Worm (Caenorhabditis elegans): Measurements from ENCODE around the gene nspc-19.
A peak's percentile ranks its signal among the peaks of the same experiment; 100 is the strongest.

nspc-19 gene

DNA sequence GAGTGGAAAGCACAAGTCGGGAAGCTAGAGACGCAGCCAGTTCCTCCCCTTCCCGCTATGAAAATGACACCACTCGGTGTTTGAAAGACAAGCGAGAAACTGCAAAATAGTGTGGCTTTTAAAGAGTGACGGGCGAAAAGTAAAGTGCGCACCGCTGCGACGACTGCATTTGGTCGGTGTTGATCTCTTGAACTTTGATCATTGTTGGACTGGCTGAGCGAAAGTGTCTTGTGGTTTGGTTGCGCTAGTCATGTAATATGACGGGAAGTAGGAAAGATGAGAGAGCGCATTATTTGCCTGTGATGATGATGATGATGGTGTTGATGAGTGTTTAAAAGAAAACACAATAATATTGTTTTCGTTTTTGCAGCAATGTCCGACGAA, 31.8 kb downstream of the nspc-19 start (continued):
- TF ChIP-seq atf-7 (tag; optimal IDR thresholded peaks at IDR 0.05): peak; percentile 92
- no peak for TF ChIP-seq B0261.1 (tag; optimal IDR thresholded peaks at IDR 0.05)
- no peak for TF ChIP-seq F57A8.1 (GFP tag; optimal IDR thresholded peaks at IDR 0.05)
- TF ChIP-seq Y53F4B.3 (GFP tag; IDR thresholded peaks at IDR 0.05): no peak
- peak; percentile 49 for TF ChIP-seq ZK185.1 (tag; optimal IDR thresholded peaks at IDR 0.05; ENCODE audit: poor library complexity, severe bottlenecking)
- TF ChIP-seq B0336.3 (GFP tag; IDR thresholded peaks at IDR 0.05): 0 out of 2 replicates have a peak, but pooled peaks have one; percentile 66
- no peak for TF ChIP-seq hsf-1 (GFP tag; IDR thresholded peaks at IDR 0.05)
- TF ChIP-seq ccch-3 (GFP tag; optimal IDR thresholded peaks at IDR 0.05): no peak
- TF ChIP-seq tbp1 (GFP tag; optimal IDR thresholded peaks at IDR 0.05): peak; percentile 55
- no peak for TF ChIP-seq fkh-3 (tag; optimal IDR thresholded peaks at IDR 0.05)
- TF ChIP-seq lin-26 (GFP tag; IDR thresholded peaks at IDR 0.05): peak; percentile 46; the same call in 1 of the 2 replicates
- peak; percentile 99 for TF ChIP-seq nhr-80 (tag; optimal IDR thresholded peaks at IDR 0.05)
- TF ChIP-seq attf-3 (GFP tag; conservative IDR thresholded peaks at IDR 0.05): no peak
- no peak for TF ChIP-seq nhr-27 (tag; optimal IDR thresholded peaks at IDR 0.05)
- no peak for TF ChIP-seq B0019.2 (GFP tag; conservative IDR thresholded peaks at IDR 0.05)
- TF ChIP-seq unc-62 (GFP tag; optimal IDR thresholded peaks at IDR 0.05): peak; percentile 70
- peak; percentile 27; the same call in 1 of the 2 replicates for TF ChIP-seq let-526 (GFP tag; IDR thresholded peaks at IDR 0.05)
- TF ChIP-seq F33H1.4 (GFP tag; IDR thresholded peaks at IDR 0.05): no peak
- TF ChIP-seq madf-3 (GFP tag; IDR thresholded peaks at IDR 0.05): no peak
- TF ChIP-seq F22D6.2 (tag; optimal IDR thresholded peaks at IDR 0.05): peak; percentile 32
- TF ChIP-seq mcd-1 (GFP tag; IDR thresholded peaks at IDR 0.05): peak; percentile 52
- no peak for TF ChIP-seq lin-35 (GFP tag; optimal IDR thresholded peaks at IDR 0.05)
- TF ChIP-seq C17E4.6 (GFP tag; IDR thresholded peaks at IDR 0.05): no peak
- no peak for TF ChIP-seq madf-6 (GFP tag; IDR thresholded peaks at IDR 0.05)
- TF ChIP-seq F23B12.7 (tag; optimal IDR thresholded peaks at IDR 0.05; ENCODE audit: insufficient read depth): peak; percentile 56
- TF ChIP-seq tlf-1 (GFP tag; optimal IDR thresholded peaks at IDR 0.05): peak; percentile 66
- TF ChIP-seq ztf-18 (tag; optimal IDR thresholded peaks at IDR 0.05): peak; percentile 49
- TF ChIP-seq somi-1 (GFP tag; optimal IDR thresholded peaks at IDR 0.05): peak; percentile 49
- TF ChIP-seq Y56A3A.18 (GFP tag; IDR thresholded peaks at IDR 0.05): peak; percentile 45; the same call in 1 of the 2 replicates
- TF ChIP-seq lag-1 (GFP tag; IDR thresholded peaks at IDR 0.05): no peak
- TF ChIP-seq nhr-90 (tag; optimal IDR thresholded peaks at IDR 0.05): peak; percentile 73
- peak; percentile 48; the same call in 1 of the 2 replicates for TF ChIP-seq cebp-1 (GFP tag; IDR thresholded peaks at IDR 0.05)
- TF ChIP-seq cebp-1 (tag; optimal IDR thresholded peaks at IDR 0.05): peak; percentile 90
- peak; percentile 76 for TF ChIP-seq chd-7 (tag; optimal IDR thresholded peaks at IDR 0.05)
- TF ChIP-seq aptf-3 (GFP tag; IDR thresholded peaks at IDR 0.05): no peak

DNA sequence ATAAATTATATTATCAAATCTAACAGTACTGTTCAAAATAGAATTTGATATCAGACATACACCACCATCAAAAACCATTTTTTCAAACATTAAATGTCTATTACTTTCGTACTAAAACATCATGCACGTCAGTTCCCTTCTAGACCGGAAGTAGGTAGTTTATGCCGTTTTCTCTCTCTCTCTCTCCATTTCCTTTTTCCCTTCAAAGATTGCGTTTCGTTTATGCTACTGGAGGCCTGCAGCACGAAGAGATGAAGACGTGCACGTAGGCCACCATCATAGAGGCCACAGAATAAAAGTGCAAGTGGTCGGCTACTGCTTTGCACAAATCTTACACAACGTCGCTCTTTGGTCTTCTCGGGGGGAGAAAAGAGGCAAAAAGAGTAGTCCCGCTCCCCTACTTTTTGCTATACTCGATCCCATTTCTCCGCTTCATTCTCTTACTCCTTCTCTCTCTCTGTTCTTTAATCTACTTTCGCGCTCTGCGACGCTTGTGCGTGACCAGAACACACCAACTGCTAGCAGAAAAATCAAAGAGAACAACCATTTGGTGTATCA, 33.0 kb downstream of the nspc-19 start:
- TF ChIP-seq rec-8 (tag; optimal IDR thresholded peaks at IDR 0.05) (no peak), B0336.3 (GFP tag; IDR thresholded peaks at IDR 0.05) (no peak), ztf-28 (GFP tag; IDR thresholded peaks at IDR 0.05) (no peak), nhr-80 (tag; optimal IDR thresholded peaks at IDR 0.05) (peak; percentile 61), let-526 (GFP tag; IDR thresholded peaks at IDR 0.05) (no peak), Y53F4B.3 (GFP tag; IDR thresholded peaks at IDR 0.05) (no peak), ztf-18 (tag; optimal IDR thresholded peaks at IDR 0.05) (no peak), F37B4.10 (GFP tag; IDR thresholded peaks at IDR 0.05) (no peak), ztf-22 (GFP tag; optimal IDR thresholded peaks at IDR 0.05) (peak; percentile 48), nhr-120 (GFP tag; IDR thresholded peaks at IDR 0.05) (no peak), attf-5 (GFP tag; optimal IDR thresholded peaks at IDR 0.05) (no peak), F23B12.7 (tag; optimal IDR thresholded peaks at IDR 0.05; ENCODE audit: insufficient read depth) (no peak), egl-44 (GFP tag; IDR thresholded peaks at IDR 0.05) (no peak), lir-1 (GFP tag; conservative IDR thresholded peaks at IDR 0.05) (no peak), F39B2.1 (GFP tag; IDR thresholded peaks at IDR 0.05) (no peak), hlh-26 (GFP tag; conservative IDR thresholded peaks at IDR 0.05) (no peak), pha-4 (tag; optimal IDR thresholded peaks at IDR 0.05) (no peak), F22D6.2 (tag; optimal IDR thresholded peaks at IDR 0.05) (no peak), Y56A3A.18 (GFP tag; IDR thresholded peaks at IDR 0.05) (no peak), F55B11.4 (tag; optimal IDR thresholded peaks at IDR 0.05; ENCODE audit: borderline replicate concordance, insufficient read depth) (no peak), bed-1 (GFP tag; IDR thresholded peaks at IDR 0.05) (no peak)
